Worm (Caenorhabditis elegans) whole organism, L3 larva: ENCODE measurements around the gene srd-25.
A peak's percentile ranks its signal among the peaks of the same experiment; 100 is the strongest.

Experiments used
- aly-2 ChIP-seq: fragments of 150-350 bp; optimal IDR thresholded peaks from 2 replicates; lab custom pipeline; 2014; ENCODE audit warnings: missing biosample characterization, missing genetic modification characterization
- ama-1 ChIP-seq: fragments of 150-350 bp; optimal IDR thresholded peaks from 2 replicates; lab custom pipeline; 2018
- ceh-16 ChIP-seq: sonication (generic microtip); optimal IDR thresholded peaks from 2 replicates; lab custom pipeline; 2017; ENCODE audit warnings: missing biosample characterization, missing genetic modification characterization
- ceh-28 ChIP-seq: fragments of 150-350 bp; optimal IDR thresholded peaks from 2 replicates; lab custom pipeline; 2014; ENCODE audit warnings: missing biosample characterization, missing genetic modification reagents, missing genetic modification characterization
- ceh-82 ChIP-seq: fragments of 150-350 bp; optimal IDR thresholded peaks from 2 replicates; lab custom pipeline; 2014; ENCODE audit warnings: missing biosample characterization, missing genetic modification characterization
- ceh-9 ChIP-seq: sonication (generic microtip); optimal IDR thresholded peaks from 2 replicates; lab custom pipeline; 2018; ENCODE audit warnings: missing biosample characterization, missing genetic modification characterization
- daf-12 ChIP-seq: fragments of 150-350 bp; optimal IDR thresholded peaks from 2 replicates; lab custom pipeline; 2014; ENCODE audit warnings: missing biosample characterization, missing genetic modification reagents, missing genetic modification characterization
- egl-27 ChIP-seq: sonication (generic microtip); optimal IDR thresholded peaks from 4 replicates; lab custom pipeline; 2017; ENCODE audit warnings: missing biosample characterization, missing genetic modification reagents, missing genetic modification characterization
- elt-1 ChIP-seq: fragments of 150-350 bp; optimal IDR thresholded peaks from 2 replicates; lab custom pipeline; 2014; ENCODE audit warnings: missing biosample characterization, missing genetic modification characterization
- elt-2 ChIP-seq: sonication (generic microtip); optimal IDR thresholded peaks from 2 replicates; lab custom pipeline; 2016; ENCODE audit warnings: missing genetic modification reagents, mild to moderate bottlenecking, missing genetic modification characterization, missing compliant biosample characterization
- elt-3 ChIP-seq, 3 experiments: fragments of 150-350 bp in 1 of 3; sonication (generic microtip) in 2 of 3; optimal IDR thresholded peaks; 2 replicates in 2 of 3; 4 replicates in 1 of 3; lab custom pipeline; 2014 to 2017; ENCODE audit warnings: missing biosample characterization in 3 of 3, missing genetic modification characterization in 3 of 3
- eor-1 ChIP-seq, 2 experiments: fragments of 150-350 bp; optimal IDR thresholded peaks; 2 replicates each; lab custom pipeline; 2014 to 2018; ENCODE audit warnings: missing biosample characterization in 2 of 2, missing genetic modification characterization in 2 of 2
- fkh-10 ChIP-seq: sonication (generic microtip); optimal IDR thresholded peaks from 2 replicates; lab custom pipeline; 2017; ENCODE audit warnings: missing biosample characterization, missing genetic modification reagents, missing genetic modification characterization
- fkh-2 ChIP-seq: fragments of 150-350 bp; optimal IDR thresholded peaks from 2 replicates; lab custom pipeline; 2014; ENCODE audit warnings: missing biosample characterization, missing genetic modification reagents, missing genetic modification characterization
- fos-1 ChIP-seq: fragments of 150-350 bp; optimal IDR thresholded peaks from 2 replicates; lab custom pipeline; 2014; ENCODE audit warnings: missing biosample characterization, missing genetic modification characterization
- hmg-11 ChIP-seq: sonication (generic microtip); optimal IDR thresholded peaks from 2 replicates; lab custom pipeline; 2016; ENCODE audit warnings: missing genetic modification characterization, missing compliant biosample characterization
- jun-1 ChIP-seq: fragments of 150-350 bp; optimal IDR thresholded peaks from 2 replicates; lab custom pipeline; 2014; ENCODE audit warnings: missing biosample characterization, missing genetic modification reagents, missing genetic modification characterization
- lin-15B ChIP-seq: fragments of 150-350 bp; optimal IDR thresholded peaks from 2 replicates; lab custom pipeline; 2014; ENCODE audit warnings: missing biosample characterization, missing genetic modification characterization
- lin-39 ChIP-seq: fragments of 150-350 bp; optimal IDR thresholded peaks from 2 replicates; lab custom pipeline; 2018; ENCODE audit warnings: missing biosample characterization, missing genetic modification reagents, missing genetic modification characterization
- nfya-1 ChIP-seq: sonication (generic microtip); optimal IDR thresholded peaks from 2 replicates; lab custom pipeline; 2017; ENCODE audit warnings: missing genetic modification characterization, mild to moderate bottlenecking, missing compliant biosample characterization, antibody characterized with exemption, moderate library complexity; ENCODE audit not compliant: insufficient read depth
- nhr-11 ChIP-seq: fragments of 150-350 bp; optimal IDR thresholded peaks from 2 replicates; lab custom pipeline; 2014; ENCODE audit warnings: missing biosample characterization, missing genetic modification characterization
- nhr-23 ChIP-seq: fragments of 150-350 bp; optimal IDR thresholded peaks from 2 replicates; lab custom pipeline; 2014; ENCODE audit warnings: missing biosample characterization, missing genetic modification reagents, missing genetic modification characterization
- nhr-237 ChIP-seq: fragments of 150-350 bp; optimal IDR thresholded peaks from 2 replicates; lab custom pipeline; 2014; ENCODE audit warnings: missing biosample characterization, missing genetic modification characterization
- nhr-25 ChIP-seq: sonication (generic microtip); optimal IDR thresholded peaks from 2 replicates; lab custom pipeline; 2017; ENCODE audit warnings: missing biosample characterization, missing genetic modification characterization
- nhr-28 ChIP-seq: fragments of 150-350 bp; optimal IDR thresholded peaks from 2 replicates; lab custom pipeline; 2014; ENCODE audit warnings: missing biosample characterization, missing genetic modification characterization
- nhr-76 ChIP-seq: fragments of 150-350 bp; sonication (generic microtip); optimal IDR thresholded peaks from 5 replicates; lab custom pipeline; 2014; ENCODE audit warnings: missing biosample characterization, missing genetic modification characterization
- nhr-77 ChIP-seq: fragments of 150-350 bp; optimal IDR thresholded peaks from 2 replicates; lab custom pipeline; 2014; ENCODE audit warnings: missing biosample characterization, missing genetic modification characterization
- pqm-1 ChIP-seq: fragments of 150-350 bp; optimal IDR thresholded peaks from 2 replicates; lab custom pipeline; 2017; ENCODE audit warnings: missing biosample characterization, missing genetic modification characterization, inconsistent platforms
- sea-2 ChIP-seq: fragments of 150-350 bp; sonication (generic microtip); optimal IDR thresholded peaks from 4 replicates; lab custom pipeline; 2014; ENCODE audit warnings: missing biosample characterization, missing genetic modification reagents, missing genetic modification characterization
- skn-1 ChIP-seq: fragments of 150-350 bp; optimal IDR thresholded peaks from 2 replicates; lab custom pipeline; 2014; ENCODE audit warnings: missing biosample characterization, missing genetic modification characterization
- snpc-4 ChIP-seq: fragments of 150-350 bp; optimal IDR thresholded peaks from 2 replicates; lab custom pipeline; 2014; ENCODE audit warnings: missing biosample characterization, missing genetic modification characterization
- tbx-2 ChIP-seq: sonication (generic microtip); optimal IDR thresholded peaks from 2 replicates; lab custom pipeline; 2016; ENCODE audit warnings: mild to moderate bottlenecking, missing genetic modification characterization, missing compliant biosample characterization
- ztf-4 ChIP-seq: fragments of 150-350 bp; optimal IDR thresholded peaks from 2 replicates; lab custom pipeline; 2014; ENCODE audit warnings: missing biosample characterization, missing genetic modification characterization

The srd-25 gene

DNA sequence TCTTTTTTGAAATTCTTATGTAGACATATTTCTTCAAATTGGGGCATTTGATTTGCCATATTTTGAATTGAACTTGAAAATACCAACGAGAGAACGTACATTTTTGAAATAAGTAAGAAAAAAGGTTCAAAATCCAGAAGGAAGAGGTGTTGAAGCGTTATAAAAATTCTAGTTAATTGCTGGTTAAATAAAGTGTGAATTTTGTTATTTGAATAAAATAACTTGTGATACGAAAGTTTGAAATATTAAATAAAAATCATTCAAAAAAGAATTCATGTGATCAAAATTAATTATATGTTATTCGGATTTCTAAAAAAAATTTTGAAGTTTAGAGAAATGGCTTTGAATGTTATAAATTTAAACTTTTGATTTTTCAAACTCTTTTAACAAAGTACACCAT is 31.7 kb upstream of the srd-25 start, which contains the start of gene C50E3.9:
Gene C50E3.9 (minus strand): TSS at position 101 of the 400 bp plus-strand sequence.
- TF ChIP-seq ztf-4 (no peak), nhr-77 (no peak), ama-1 (lab: Kevin White, UChicago) (no peak), egl-27 (tag; lab: Kevin White, UChicago) (no peak), daf-12 (no peak), nhr-25 (no peak), nfya-1 (tag; lab: Kevin White, UChicago) (no peak), elt-1 (tag; lab: Kevin White, UChicago) (no peak), fkh-2 (tag; lab: Kevin White, UChicago) (no peak)
- TF ChIP-seq, all 47 proteins: peak for 0

DNA sequence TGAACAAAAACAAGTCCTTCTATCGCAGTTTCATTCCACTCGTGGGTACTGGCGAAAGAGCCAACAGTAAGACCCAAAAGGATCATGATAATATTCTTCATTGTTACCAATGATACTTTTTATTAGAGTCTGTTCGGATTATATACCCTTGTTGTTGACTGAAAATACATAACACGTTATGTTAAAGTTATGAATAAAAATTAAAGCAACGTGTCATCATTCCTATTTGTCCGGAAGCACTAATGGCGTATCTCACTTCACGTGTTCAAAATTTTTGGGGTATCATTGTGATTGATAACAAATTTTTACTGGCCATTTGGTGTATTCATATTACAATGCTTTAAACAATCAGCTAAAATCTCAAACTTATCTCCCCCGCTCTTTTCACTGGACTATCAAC is 30.4 kb upstream of the srd-25 start, which contains the start of gene scl-26:
Gene scl-26 (minus strand): TSS at position 101 of the 400 bp plus-strand sequence.
- no peak for TF ChIP-seq fkh-2 (tag; lab: Kevin White, UChicago)
- no peak for TF ChIP-seq nhr-76 (tag; lab: Kevin White, UChicago)
- no peak for TF ChIP-seq aly-2 (tag; lab: Kevin White, UChicago)
- no peak for TF ChIP-seq ztf-4
- TF ChIP-seq nhr-77: no peak
- no peak for TF ChIP-seq snpc-4 (tag; lab: Kevin White, UChicago)
- TF ChIP-seq ceh-16 (tag; lab: Kevin White, UChicago): no peak
- no peak for TF ChIP-seq nhr-23
- no peak for TF ChIP-seq lin-39 (tag; lab: Kevin White, UChicago)
- no peak for TF ChIP-seq nhr-237
- no peak for TF ChIP-seq nfya-1 (tag; lab: Kevin White, UChicago)
- no peak for TF ChIP-seq jun-1
- no peak for TF ChIP-seq fkh-10 (GFP tag; lab: Kevin White, UChicago)

DNA sequence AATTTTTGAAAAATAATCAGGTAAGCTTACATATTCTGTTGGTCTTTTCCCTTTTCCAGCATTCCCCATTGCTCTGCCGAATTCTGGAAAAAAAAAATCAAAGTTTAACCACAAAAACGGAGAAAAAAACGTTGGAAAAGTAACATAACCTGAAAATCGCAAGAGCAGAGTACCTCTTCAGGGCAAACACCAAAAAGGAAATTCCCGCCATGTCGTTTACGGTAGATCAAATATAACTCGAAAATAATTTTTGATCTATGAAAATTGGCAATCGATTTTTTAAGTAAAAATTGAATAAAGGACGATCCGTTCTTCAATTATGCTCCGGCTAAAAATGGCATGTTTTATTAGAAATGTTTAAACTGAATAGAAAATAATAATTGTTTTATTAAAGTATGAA is 28.4 kb upstream of the srd-25 start, which contains the start of gene C50E3.11:
Gene C50E3.11 (minus strand): TSS at position 83 of the 400 bp plus-strand sequence.
- no peak for TF ChIP-seq snpc-4 (tag; lab: Kevin White, UChicago)
- no peak for TF ChIP-seq lin-39 (tag; lab: Kevin White, UChicago)
- TF ChIP-seq sea-2 (GFP tag; lab: Kevin White, UChicago): no peak
- TF ChIP-seq lin-15B (tag; lab: Kevin White, UChicago): no peak
- no peak for TF ChIP-seq pqm-1 (tag; lab: Kevin White, UChicago)
- TF ChIP-seq nhr-28 (tag; lab: Kevin White, UChicago): no peak
- TF ChIP-seq elt-1 (tag; lab: Kevin White, UChicago): no peak
- TF ChIP-seq tbx-2: no peak
- TF ChIP-seq ceh-82 (tag; lab: Kevin White, UChicago): no peak
- no peak for TF ChIP-seq fkh-2 (tag; lab: Kevin White, UChicago)
- TF ChIP-seq ceh-28 (tag; lab: Kevin White, UChicago): no peak
- no peak for TF ChIP-seq ama-1 (lab: Kevin White, UChicago)
- TF ChIP-seq nfya-1 (tag; lab: Kevin White, UChicago): no peak
- TF ChIP-seq elt-3 (tag; optimal IDR thresholded peaks at IDR 0.05; lab: Kevin White, UChicago): no peak
- no peak for TF ChIP-seq fos-1 (tag; lab: Kevin White, UChicago)
- no peak for TF ChIP-seq skn-1 (tag; lab: Kevin White, UChicago)

DNA sequence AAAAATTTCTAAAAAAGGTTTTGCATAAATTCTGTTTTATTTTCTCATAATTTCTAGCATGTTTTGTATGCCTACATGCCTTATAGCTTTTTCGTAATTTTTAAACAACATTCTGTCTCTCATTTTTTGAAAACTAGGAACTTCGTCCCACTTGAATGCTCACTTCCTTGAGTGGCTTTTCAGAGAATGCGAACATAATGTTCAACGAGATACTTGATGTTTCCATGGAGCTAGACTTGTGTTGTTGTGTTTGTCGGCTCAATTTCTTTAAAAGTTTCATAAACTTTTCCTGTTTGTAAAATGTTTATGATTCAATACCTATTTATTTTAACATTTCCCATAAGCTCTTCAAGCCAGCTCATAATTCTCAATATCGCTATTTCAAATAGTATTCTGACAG is 27.0 kb upstream of the srd-25 start, which contains the start of gene clec-213:
Gene clec-213 (plus strand): TSS at position 301 of the 400 bp plus-strand sequence.
- TF ChIP-seq nhr-237: no peak
- TF ChIP-seq snpc-4 (tag; lab: Kevin White, UChicago): no peak
- no peak for TF ChIP-seq lin-15B (tag; lab: Kevin White, UChicago)
- no peak for TF ChIP-seq eor-1 (tag; optimal IDR thresholded peaks at IDR 0.05; lab: Kevin White, UChicago)
- no peak for TF ChIP-seq ceh-9
- TF ChIP-seq ztf-4: no peak
- TF ChIP-seq sea-2 (GFP tag; lab: Kevin White, UChicago): no peak
- TF ChIP-seq nhr-11 (tag; lab: Kevin White, UChicago): no peak
- no peak for TF ChIP-seq hmg-11 (tag; lab: Kevin White, UChicago)
- no peak for TF ChIP-seq ceh-16 (tag; lab: Kevin White, UChicago)

DNA sequence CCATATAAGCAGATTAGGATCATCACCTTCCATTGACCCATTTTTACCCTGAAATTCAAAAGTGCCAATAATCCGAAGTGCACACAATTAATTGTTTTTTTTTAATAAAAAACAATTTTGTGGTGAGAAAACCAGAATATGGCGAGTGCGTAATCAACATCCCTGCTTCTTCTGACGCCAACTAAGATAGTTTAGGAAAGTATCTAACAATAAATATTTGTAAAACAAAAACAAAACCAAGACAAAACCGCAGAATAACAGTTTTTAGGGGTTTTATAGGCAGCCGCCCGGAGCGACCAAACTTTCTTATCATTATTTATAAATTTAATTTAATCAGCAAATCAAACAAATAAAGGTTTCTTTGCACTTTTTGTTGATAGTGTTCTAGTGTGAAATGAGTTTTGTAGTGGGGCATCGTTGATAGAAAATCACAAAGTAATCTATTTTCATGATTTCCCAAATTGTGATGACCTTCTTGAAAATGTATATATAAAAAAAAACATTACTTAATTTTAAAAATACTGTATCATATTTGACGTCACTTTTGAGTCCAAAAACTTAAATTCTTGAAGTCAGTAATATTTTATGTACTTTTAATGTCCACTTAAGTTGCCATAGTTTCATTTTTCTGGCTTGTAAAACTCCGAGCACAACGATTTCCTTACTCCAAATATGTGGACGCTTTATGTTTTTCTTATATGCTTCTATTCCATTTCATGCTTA is 22.0 kb upstream of the srd-25 start, which contains the start of the genes folt-3 and clec-214:
Gene folt-3 (minus strand): TSS at position 51 of the 723 bp plus-strand sequence.
Gene clec-214 (plus strand): TSS at position 673 of the 723 bp plus-strand sequence.
- TF ChIP-seq elt-2 (tag; lab: Kevin White, UChicago) (peak; percentile 56), nhr-28 (tag; lab: Kevin White, UChicago) (no peak), eor-1 (tag; optimal IDR thresholded peaks at IDR 0.05; lab: Kevin White, UChicago) (no peak)
- TF ChIP-seq, all 47 proteins: peak for 1
